Fruit fly (Drosophila melanogaster) whole organism, embryonic: ENCODE data around the gene dtn.

Experiments used
- Atf6 ChIP-seq: fragments of 200-800 bp; sonication (Bioruptor generic); IDR thresholded peaks from 2 replicates; pipeline ENCODE4 v1.3.6; 2022; ENCODE audit warnings: missing biosample characterization, missing genetic modification characterization
- BEAF-32 ChIP-seq: fragments of 200-800 bp; sonication (Bioruptor generic); optimal IDR thresholded peaks from 3 replicates; lab custom pipeline; 2017; ENCODE audit warnings: missing biosample characterization, missing genetic modification characterization, mild to moderate bottlenecking, moderate library complexity, missing genetic modification reagents
- CG11093 ChIP-seq: fragments of 200-800 bp; sonication (Bioruptor generic); IDR thresholded peaks from 3 replicates; pipeline ENCODE4 v1.3.6; 2022; ENCODE audit warnings: missing biosample characterization, missing genetic modification characterization
- CG15073 ChIP-seq: fragments of 200-800 bp; sonication (Bioruptor generic); optimal IDR thresholded peaks from 2 replicates; lab custom pipeline; 2016; ENCODE audit warnings: missing biosample characterization, missing genetic modification characterization
- CG1529 ChIP-seq: fragments of 200-800 bp; sonication (Bioruptor generic); optimal IDR thresholded peaks from 3 replicates; lab custom pipeline; 2018; ENCODE audit warnings: missing biosample characterization, missing genetic modification characterization
- CG15479 ChIP-seq: fragments of 200-800 bp; sonication (Bioruptor generic); optimal IDR thresholded peaks from 3 replicates; lab custom pipeline; 2019; ENCODE audit warnings: missing biosample characterization, mild to moderate bottlenecking, missing genetic modification characterization, moderate library complexity
- CG1647 ChIP-seq: fragments of 200-800 bp; sonication (Bioruptor generic); optimal IDR thresholded peaks from 3 replicates; lab custom pipeline; 2016; ENCODE audit warnings: missing biosample characterization, missing genetic modification characterization
- CG18619 ChIP-seq: fragments of 200-800 bp; sonication (Bioruptor generic); optimal IDR thresholded peaks from 3 replicates; lab custom pipeline; 2017; ENCODE audit warnings: missing biosample characterization, mild to moderate bottlenecking, missing genetic modification characterization
- CG2116 ChIP-seq: fragments of 200-800 bp; sonication (Bioruptor generic); optimal IDR thresholded peaks from 3 replicates; lab custom pipeline; 2018; ENCODE audit warnings: missing biosample characterization, mild to moderate bottlenecking, missing genetic modification characterization
- CG30020 ChIP-seq: fragments of 200-800 bp; optimal IDR thresholded peaks from 2 replicates; lab custom pipeline; 2019; ENCODE audit warnings: missing biosample characterization, mild to moderate bottlenecking, missing genetic modification characterization, moderate library complexity
- CG3281 ChIP-seq: fragments of 200-800 bp; sonication (Bioruptor generic); optimal IDR thresholded peaks from 3 replicates; lab custom pipeline; 2017; ENCODE audit warnings: missing biosample characterization, mild to moderate bottlenecking, missing genetic modification characterization
- CG34224 ChIP-seq: fragments of 200-800 bp; sonication (Bioruptor generic); IDR thresholded peaks from 3 replicates; pipeline ENCODE4 v1.3.6; 2022; ENCODE audit warnings: missing biosample characterization, missing genetic modification characterization; ENCODE audit not compliant: partially characterized antibody
- CG34376 ChIP-seq: fragments of 200-800 bp; sonication (Bioruptor generic); optimal IDR thresholded peaks from 2 replicates; lab custom pipeline; 2018; ENCODE audit warnings: missing biosample characterization, mild to moderate bottlenecking, missing genetic modification characterization
- CG4404 ChIP-seq: fragments of 200-800 bp; sonication (Bioruptor generic); IDR thresholded peaks from 2 replicates; pipeline ENCODE4 v1.3.6; 2022; ENCODE audit warnings: missing biosample characterization, missing genetic modification characterization
- CG5953 ChIP-seq: fragments of 200-800 bp; sonication (Bioruptor generic); IDR thresholded peaks from 2 replicates; pipeline ENCODE4 v1.3.6; 2022; ENCODE audit warnings: missing biosample characterization, missing genetic modification characterization
- CG7271 ChIP-seq: fragments of 200-800 bp; sonication (Bioruptor generic); optimal IDR thresholded peaks from 2 replicates; lab custom pipeline; 2018; ENCODE audit warnings: missing biosample characterization, mild to moderate bottlenecking, missing genetic modification characterization, moderate library complexity
- CG7556 ChIP-seq: fragments of 200-800 bp; sonication (Bioruptor generic); optimal IDR thresholded peaks from 2 replicates; lab custom pipeline; 2017; ENCODE audit warnings: missing biosample characterization, mild to moderate bottlenecking, missing genetic modification characterization
- CG7928 ChIP-seq: fragments of 200-800 bp; sonication (Bioruptor generic); optimal IDR thresholded peaks from 2 replicates; lab custom pipeline; 2017; ENCODE audit warnings: missing biosample characterization, mild to moderate bottlenecking, missing genetic modification characterization
- CG8290 ChIP-seq, 3 experiments: fragments of 200-800 bp; sonication (Bioruptor generic); optimal IDR thresholded peaks; 2 replicates each; lab custom pipeline; 2016 to 2019; ENCODE audit warnings: missing biosample characterization in 3 of 3, missing genetic modification characterization in 3 of 3, mild to moderate bottlenecking in 2 of 3, moderate library complexity in 1 of 3
- D ChIP-seq, 2 experiments: fragments of 200-800 bp in 1 of 2; fragments of >200 bp in 1 of 2; sonication (Bioruptor generic) in 1 of 2; optimal IDR thresholded peaks; 2 replicates in 1 of 2; 3 replicates in 1 of 2; lab custom pipeline; 2017; ENCODE audit warnings: mild to moderate bottlenecking in 1 of 2, missing biosample characterization in 1 of 2, missing genetic modification characterization in 1 of 2, missing genetic modification reagents in 1 of 2
- Dip2 ChIP-seq: fragments of 200-800 bp; sonication (Bioruptor generic); IDR thresholded peaks from 2 replicates; pipeline ENCODE4 v1.3.6; 2022; ENCODE audit warnings: missing biosample characterization, missing genetic modification characterization
- Ets65A ChIP-seq: fragments of 200-800 bp; sonication (Bioruptor generic); peaks from one replicate; lab custom pipeline; 2016; ENCODE audit warnings: missing biosample characterization, missing genetic modification characterization
- Fer1 ChIP-seq: fragments of 200-800 bp; sonication (Bioruptor generic); optimal IDR thresholded peaks from 2 replicates; lab custom pipeline; 2017; ENCODE audit warnings: missing biosample characterization, mild to moderate bottlenecking, missing genetic modification characterization
- NK7.1 ChIP-seq: fragments of 200-800 bp; sonication (Bioruptor generic); optimal IDR thresholded peaks from 3 replicates; lab custom pipeline; 2016; ENCODE audit warnings: missing biosample characterization, missing genetic modification characterization
- Nf-YB ChIP-seq: fragments of 200-800 bp; sonication (Bioruptor generic); optimal IDR thresholded peaks from 3 replicates; lab custom pipeline; 2019; ENCODE audit warnings: missing biosample characterization, mild to moderate bottlenecking, missing genetic modification characterization, moderate library complexity
- Sox102F ChIP-seq: fragments of 200-800 bp; sonication (Bioruptor generic); optimal IDR thresholded peaks from 2 replicates; lab custom pipeline; 2018; ENCODE audit warnings: missing biosample characterization, mild to moderate bottlenecking, missing genetic modification characterization, moderate library complexity
- TFAM ChIP-seq: fragments of 200-800 bp; sonication (Bioruptor generic); optimal IDR thresholded peaks from 2 replicates; lab custom pipeline; 2017; ENCODE audit warnings: missing biosample characterization, missing genetic modification characterization, inconsistent platforms
- Taf1 ChIP-seq: fragments of 200-800 bp; sonication (Bioruptor generic); IDR thresholded peaks from 2 replicates; pipeline ENCODE4 v1.3.6; 2022; ENCODE audit warnings: missing biosample characterization, missing genetic modification characterization
- ap ChIP-seq: fragments of 200-800 bp; sonication (Bioruptor generic); IDR thresholded peaks from 2 replicates; pipeline ENCODE4 v1.3.6; 2022; ENCODE audit warnings: missing biosample characterization, missing genetic modification characterization
- ara ChIP-seq: fragments of 200-800 bp; sonication (Bioruptor generic); IDR thresholded peaks from 2 replicates; pipeline ENCODE4 v1.3.6; 2022; ENCODE audit warnings: missing biosample characterization, missing genetic modification characterization
- caup ChIP-seq: fragments of 200-800 bp; sonication (Bioruptor generic); optimal IDR thresholded peaks from 3 replicates; lab custom pipeline; 2017; ENCODE audit warnings: missing biosample characterization, mild to moderate bottlenecking, missing genetic modification characterization, moderate library complexity; ENCODE audit not compliant: severe bottlenecking
- dysf ChIP-seq: fragments of 200-800 bp; sonication (Bioruptor generic); IDR thresholded peaks from 3 replicates; pipeline ENCODE4 v1.3.6; 2022; ENCODE audit warnings: missing biosample characterization, missing genetic modification characterization
- fd102C ChIP-seq: fragments of 200-800 bp; sonication (Bioruptor generic); optimal IDR thresholded peaks from 2 replicates; lab custom pipeline; 2018; ENCODE audit warnings: missing biosample characterization, mild to moderate bottlenecking, missing genetic modification characterization, moderate library complexity
- fu2 ChIP-seq: fragments of 200-800 bp; sonication (Bioruptor generic); optimal IDR thresholded peaks from 2 replicates; lab custom pipeline; 2016; ENCODE audit warnings: missing biosample characterization, missing genetic modification characterization
- gcm2 ChIP-seq: fragments of 200-800 bp; sonication (Bioruptor generic); optimal IDR thresholded peaks from 2 replicates; lab custom pipeline; 2016; ENCODE audit warnings: missing biosample characterization, missing genetic modification characterization
- grn ChIP-seq: fragments of 200-800 bp; sonication (Bioruptor generic); optimal IDR thresholded peaks from 3 replicates; lab custom pipeline; 2017; ENCODE audit warnings: missing biosample characterization, missing genetic modification characterization
- gsb-n ChIP-seq: fragments of 200-800 bp; sonication (Bioruptor generic); optimal IDR thresholded peaks from 3 replicates; lab custom pipeline; 2018; ENCODE audit warnings: missing biosample characterization, mild to moderate bottlenecking, missing genetic modification characterization
- ham ChIP-seq: fragments of 200-800 bp; sonication (Bioruptor generic); IDR thresholded peaks from 2 replicates; pipeline ENCODE4 v1.3.6; 2022; ENCODE audit warnings: missing biosample characterization, missing genetic modification characterization
- hb ChIP-seq: fragments of 200-800 bp; sonication (Bioruptor generic); IDR thresholded peaks from 3 replicates; pipeline ENCODE4 v1.3.6; 2022; ENCODE audit warnings: missing biosample characterization, missing genetic modification characterization; ENCODE audit not compliant: partially characterized antibody
- hkb ChIP-seq, 2 experiments: fragments of 200-800 bp in 1 of 2; fragments of >200 bp in 1 of 2; sonication (Bioruptor generic) in 1 of 2; IDR thresholded peaks in 1 of 2; optimal IDR thresholded peaks in 1 of 2; 2 replicates each; pipeline versions ENCODE4 v1.3.6 to Lab custom; 2017 to 2022; ENCODE audit warnings: missing biosample characterization in 1 of 2, missing genetic modification characterization in 1 of 2
- maf-S ChIP-seq: fragments of 200-800 bp; sonication (Bioruptor generic); optimal IDR thresholded peaks from 2 replicates; lab custom pipeline; 2016; ENCODE audit warnings: missing biosample characterization, missing genetic modification characterization
- org-1 ChIP-seq: fragments of 200-800 bp; sonication (Bioruptor generic); optimal IDR thresholded peaks from 2 replicates; lab custom pipeline; 2017; ENCODE audit warnings: missing biosample characterization, missing genetic modification characterization
- pho ChIP-seq: fragments of 200-800 bp; sonication (Bioruptor generic); optimal IDR thresholded peaks from 2 replicates; lab custom pipeline; 2016; ENCODE audit warnings: missing biosample characterization, missing genetic modification characterization
- pita ChIP-seq: fragments of 200-800 bp; sonication (Bioruptor generic); optimal IDR thresholded peaks from 2 replicates; lab custom pipeline; 2017; ENCODE audit warnings: missing biosample characterization, mild to moderate bottlenecking, missing genetic modification characterization
- slou ChIP-seq: fragments of 200-800 bp; sonication (Bioruptor generic); optimal IDR thresholded peaks from 3 replicates; lab custom pipeline; 2016; ENCODE audit warnings: missing biosample characterization, missing genetic modification characterization
- slp2 ChIP-seq: fragments of 200-800 bp; sonication (Bioruptor generic); optimal IDR thresholded peaks from 2 replicates; lab custom pipeline; 2016; ENCODE audit warnings: missing biosample characterization, missing genetic modification characterization
- tio ChIP-seq: fragments of 200-800 bp; sonication (Bioruptor generic); optimal IDR thresholded peaks from 2 replicates; lab custom pipeline; 2017; ENCODE audit warnings: missing biosample characterization, missing genetic modification characterization, inconsistent platforms
- wdn ChIP-seq: fragments of 200-800 bp; sonication (Bioruptor generic); IDR thresholded peaks from 2 replicates; pipeline ENCODE4 v1.3.6; 2022; ENCODE audit warnings: missing biosample characterization, missing genetic modification characterization

Gene dtn

DNA sequence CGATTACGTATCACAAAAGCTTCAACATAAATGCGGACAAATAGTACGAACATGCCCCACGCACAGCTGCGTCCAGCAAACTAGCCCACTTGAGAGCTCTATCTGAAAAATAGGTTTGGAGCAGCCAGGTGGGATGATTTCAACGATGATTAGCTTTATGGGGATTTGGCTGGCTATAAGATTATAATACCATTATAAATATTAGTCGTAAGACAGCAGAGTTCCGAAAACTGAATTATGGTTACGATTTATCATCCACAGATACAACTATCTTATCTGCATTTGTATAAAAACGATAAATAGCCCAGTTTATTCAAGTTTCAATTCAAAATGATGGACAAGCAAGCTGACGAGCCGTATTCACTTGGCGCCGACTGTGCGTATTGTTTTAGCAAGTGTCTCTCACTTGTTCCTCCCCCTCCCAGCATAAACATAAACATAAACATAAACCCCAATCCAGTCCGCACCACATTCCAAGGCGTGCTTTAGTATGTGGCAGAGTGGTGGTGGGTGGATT is 38.2 kb downstream of the dtn start (continued):
- TF ChIP-seq Fer1 (peak; percentile 92), CG5953 (GFP tag; lab: Robert Waterston, UW) (no peak), tio (GFP tag; lab: Kevin White, UChicago) (no peak), CG1529 (GFP tag; lab: Kevin White, UChicago) (peak; percentile 24), CG15073 (GFP tag; lab: Kevin White, UChicago) (no peak), wdn (GFP tag; lab: Robert Waterston, UW) (no peak; the same call in 1 of the 2 replicates), fu2 (GFP tag; lab: Kevin White, UChicago) (peak; percentile 32), Dip2 (GFP tag; lab: Robert Waterston, UW) (no peak), BEAF-32 (no peak), pho (GFP tag; lab: Kevin White, UChicago) (peak; percentile 48), Nf-YB (GFP tag; lab: Kevin White, UChicago) (peak; percentile 49), CG7556 (peak; percentile 86), slp2 (peak; percentile 31), CG15479 (GFP tag; lab: Kevin White, UChicago) (no peak), CG8290 (GFP tag; optimal IDR thresholded peaks at IDR 0.05; lab: Kevin White, UChicago) (no peak), CG8290 (tag; optimal IDR thresholded peaks at IDR 0.05; lab: Kevin White, UChicago) (peak in 1 of 2 experiments; percentile 64), gsb-n (tag; lab: Kevin White, UChicago) (no peak), CG18619 (GFP tag; lab: Kevin White, UChicago) (peak; percentile 69), maf-S (GFP tag; lab: Kevin White, UChicago) (no peak), Ets65A (peak; percentile 95), ap (0 out of 2 replicates have a peak, but pooled peaks have one; percentile 25), CG11093 (GFP tag; lab: Robert Waterston, UW) (peak; percentile 58; the same call in 1 of the 3 replicates), hb (GFP tag; lab: Robert Waterston, UW) (no peak), hkb (optimal IDR thresholded peaks at IDR 0.05; lab: Kevin White, UChicago) (no peak), hkb (GFP tag; IDR thresholded peaks at IDR 0.05; lab: Robert Waterston, UW) (peak; percentile 84), ham (GFP tag; lab: Robert Waterston, UW) (no peak), caup (GFP tag; lab: Kevin White, UChicago) (peak; percentile 82), Sox102F (GFP tag; lab: Kevin White, UChicago) (peak; percentile 76), slou (no peak), Taf1 (GFP tag; lab: Robert Waterston, UW) (no peak), pita (GFP tag; lab: Kevin White, UChicago) (no peak), CG2116 (GFP tag; lab: Kevin White, UChicago) (peak; percentile 19), CG4404 (GFP tag; lab: Robert Waterston, UW) (0 out of 2 replicates have a peak, but pooled peaks have one; percentile 12), CG7271 (tag; lab: Kevin White, UChicago) (no peak), org-1 (GFP tag; lab: Kevin White, UChicago) (peak; percentile 79), CG34224 (GFP tag; lab: Robert Waterston, UW) (no peak), NK7.1 (GFP tag; lab: Kevin White, UChicago) (no peak), Atf6 (GFP tag; lab: Robert Waterston, UW) (peak; percentile 84), CG34376 (GFP tag; lab: Kevin White, UChicago) (peak; percentile 84), CG3281 (GFP tag; lab: Kevin White, UChicago) (peak; percentile 91), ara (peak; percentile 64; the same call in 1 of the 2 replicates), gcm2 (peak; percentile 6), dysf (GFP tag; lab: Robert Waterston, UW) (peak; percentile 85), grn (GFP tag; lab: Kevin White, UChicago) (peak; percentile 49), D (optimal IDR thresholded peaks at IDR 0.05; lab: Kevin White, UChicago) (no peak), D (GFP tag; optimal IDR thresholded peaks at IDR 0.05; lab: Kevin White, UChicago) (peak; percentile 74), CG30020 (tag; lab: Kevin White, UChicago) (peak; percentile 31), TFAM (GFP tag; lab: Kevin White, UChicago) (no peak), fd102C (GFP tag; lab: Kevin White, UChicago) (no peak), CG1647 (peak; percentile 59), CG7928 (GFP tag; lab: Kevin White, UChicago) (peak; percentile 40)
